Fruit fly (Drosophila melanogaster) whole organism, wandering third instar larva: ENCODE measurements around the gene WDR79.

Experiments
- Abd-B ChIP-seq: fragments of >200 bp; optimal IDR thresholded peaks from 2 replicates; lab custom pipeline; 2017; ENCODE audit warnings: missing biosample characterization, missing genetic modification characterization
- CG32264 ChIP-seq: fragments of 200-800 bp; sonication (Bioruptor generic); optimal IDR thresholded peaks from 2 replicates; lab custom pipeline; 2016; ENCODE audit warnings: missing biosample characterization, missing genetic modification characterization
- CG9705 ChIP-seq: fragments of 200-800 bp; sonication (Bioruptor generic); optimal IDR thresholded peaks from 2 replicates; lab custom pipeline; 2018; ENCODE audit warnings: missing biosample characterization, mild to moderate bottlenecking, missing genetic modification characterization
- CrebA ChIP-seq: fragments of 200-800 bp; sonication (Bioruptor generic); optimal IDR thresholded peaks from 2 replicates; lab custom pipeline; 2016; ENCODE audit warnings: missing biosample characterization, mild to moderate bottlenecking, missing genetic modification characterization, borderline replicate concordance
- Dfd ChIP-seq: fragments of >200 bp; optimal IDR thresholded peaks from 2 replicates; lab custom pipeline; 2017; ENCODE audit warnings: missing biosample characterization, missing genetic modification characterization
- Dif ChIP-seq: fragments of 200-275, 200-300 bp; sonication (Bioruptor generic); optimal IDR thresholded peaks from 2 replicates; lab custom pipeline; 2018; ENCODE audit warnings: missing biosample characterization, missing genetic modification characterization; ENCODE audit not compliant: partially characterized antibody
- GATAd ChIP-seq: sonication (Bioruptor generic); optimal IDR thresholded peaks from 2 replicates; lab custom pipeline; 2016; ENCODE audit warnings: missing biosample characterization, missing genetic modification characterization
- HLH106 ChIP-seq: fragments of 200-800 bp; optimal IDR thresholded peaks from 3 replicates; lab custom pipeline; 2019; ENCODE audit warnings: missing biosample characterization, mild to moderate bottlenecking, missing genetic modification characterization, moderate library complexity
- Hnf4 ChIP-seq: fragments of 200-800 bp; sonication (Bioruptor generic); optimal IDR thresholded peaks from 2 replicates; lab custom pipeline; 2016; ENCODE audit warnings: missing biosample characterization, mild to moderate bottlenecking, missing genetic modification characterization
- Hr83 ChIP-seq: fragments of 200-300 bp; sonication (Bioruptor generic); optimal IDR thresholded peaks from 2 replicates; lab custom pipeline; 2016; ENCODE audit warnings: missing biosample characterization, mild to moderate bottlenecking, missing genetic modification characterization, moderate library complexity; ENCODE audit not compliant: poor library complexity, severe bottlenecking
- Jra ChIP-seq: sonication (Bioruptor generic); optimal IDR thresholded peaks from 2 replicates; lab custom pipeline; 2016; ENCODE audit warnings: missing biosample characterization, missing genetic modification characterization
- Mio ChIP-seq: sonication (Bioruptor generic); optimal IDR thresholded peaks from 2 replicates; lab custom pipeline; 2016; ENCODE audit warnings: missing biosample characterization, missing genetic modification characterization
- Myc ChIP-seq: fragments of >200 bp; optimal IDR thresholded peaks from 2 replicates; lab custom pipeline; 2017
- N ChIP-seq: fragments of >200 bp; optimal IDR thresholded peaks from 2 replicates; lab custom pipeline; 2018; ENCODE audit warnings: missing biosample characterization, missing external identifiers, missing genetic modification characterization
- OdsH ChIP-seq: fragments of 200-800 bp; sonication (Bioruptor generic); optimal IDR thresholded peaks from 2 replicates; lab custom pipeline; 2016; ENCODE audit warnings: missing biosample characterization, mild to moderate bottlenecking, missing genetic modification characterization
- Rel ChIP-seq, 2 experiments: fragments of 200-800 bp; sonication (Bioruptor generic) in 1 of 2; optimal IDR thresholded peaks; 2 replicates in 1 of 2; 3 replicates in 1 of 2; lab custom pipeline; 2016 to 2019; ENCODE audit warnings: mild to moderate bottlenecking in 2 of 2, missing biosample characterization in 2 of 2, missing genetic modification characterization in 2 of 2, moderate library complexity in 1 of 2
- Vsx2 ChIP-seq: fragments of 200-300, 225-300 bp; sonication (Bioruptor generic); optimal IDR thresholded peaks from 2 replicates; lab custom pipeline; 2018; ENCODE audit warnings: missing biosample characterization, missing genetic modification characterization; ENCODE audit not compliant: partially characterized antibody
- br ChIP-seq: fragments of 200-800 bp; sonication (Bioruptor generic); optimal IDR thresholded peaks from 2 replicates; lab custom pipeline; 2016; ENCODE audit warnings: missing biosample characterization, missing genetic modification characterization
- brk ChIP-seq: fragments of 200-800 bp; sonication (Bioruptor generic); optimal IDR thresholded peaks from 2 replicates; lab custom pipeline; 2016; ENCODE audit warnings: missing biosample characterization, mild to moderate bottlenecking, missing genetic modification characterization
- dl ChIP-seq, 2 experiments: fragments of 175-275, 200-275 bp in 1 of 2; fragments of 200-275 bp in 1 of 2; sonication (Bioruptor generic); optimal IDR thresholded peaks; lab custom pipeline; 2018; ENCODE audit warnings: mild to moderate bottlenecking in 2 of 2, missing biosample characterization in 2 of 2, missing genetic modification characterization in 2 of 2, moderate library complexity in 2 of 2; ENCODE audit not compliant: partially characterized antibody in 2 of 2, insufficient read depth in 1 of 2
- dsf ChIP-seq: sonication (Bioruptor generic); optimal IDR thresholded peaks from 2 replicates; lab custom pipeline; 2016; ENCODE audit warnings: missing biosample characterization, missing genetic modification characterization, borderline replicate concordance
- ey ChIP-seq: fragments of 200-800 bp; sonication (Bioruptor generic); optimal IDR thresholded peaks from 2 replicates; lab custom pipeline; 2016; ENCODE audit warnings: missing biosample characterization, missing genetic modification characterization
- foxo ChIP-seq, 2 experiments: fragments of 200-800 bp; sonication (Bioruptor generic); optimal IDR thresholded peaks; 2 replicates in 1 of 2; 3 replicates in 1 of 2; lab custom pipeline; 2016 to 2017; ENCODE audit warnings: missing biosample characterization in 2 of 2, missing genetic modification characterization in 2 of 2
- fru ChIP-seq: fragments of 200-800 bp; sonication (Bioruptor generic); optimal IDR thresholded peaks from 3 replicates; lab custom pipeline; 2016; ENCODE audit warnings: missing biosample characterization, mild to moderate bottlenecking, missing genetic modification characterization
- h ChIP-seq: fragments of 200-800 bp; sonication (Bioruptor generic); optimal IDR thresholded peaks from 3 replicates; lab custom pipeline; 2016; ENCODE audit warnings: missing biosample characterization, mild to moderate bottlenecking, missing genetic modification characterization
- jim ChIP-seq: fragments of 175-275, 200-325 bp; sonication (Bioruptor generic); optimal IDR thresholded peaks from 2 replicates; lab custom pipeline; 2016; ENCODE audit warnings: missing biosample characterization, mild to moderate bottlenecking, missing genetic modification characterization
- lola ChIP-seq: fragments of >200 bp; optimal IDR thresholded peaks from 2 replicates; lab custom pipeline; 2017; ENCODE audit warnings: missing biosample characterization, missing genetic modification characterization
- rgr ChIP-seq: fragments of 200-800 bp; sonication (Bioruptor generic); optimal IDR thresholded peaks from 3 replicates; lab custom pipeline; 2016; ENCODE audit warnings: missing biosample characterization, mild to moderate bottlenecking, missing genetic modification characterization
- sage ChIP-seq: fragments of 200-800 bp; sonication (Bioruptor generic); optimal IDR thresholded peaks from 2 replicates; lab custom pipeline; 2016; ENCODE audit warnings: missing biosample characterization, mild to moderate bottlenecking, missing genetic modification characterization
- sv ChIP-seq: fragments of 200-800 bp; sonication (Bioruptor generic); optimal IDR thresholded peaks from 3 replicates; lab custom pipeline; 2016; ENCODE audit warnings: missing biosample characterization, missing genetic modification characterization
- tai ChIP-seq: sonication (Bioruptor generic); optimal IDR thresholded peaks from 2 replicates; lab custom pipeline; 2016; ENCODE audit warnings: missing biosample characterization, missing genetic modification characterization
- woc ChIP-seq: sonication (Bioruptor generic); optimal IDR thresholded peaks from 2 replicates; lab custom pipeline; 2016; ENCODE audit warnings: missing biosample characterization, mild to moderate bottlenecking, missing genetic modification characterization

The WDR79 gene

dm6 chr2L:6155041-6155440, 27.5 kb upstream of the WDR79 start, which contains the start of gene CG31639:
Gene CG31639 (minus strand): TSS chr2L:6155141.
- no peak for TF ChIP-seq br
- TF ChIP-seq sage (GFP tag; lab: Kevin White, UChicago) = no peak
- no peak for TF ChIP-seq ey (GFP tag; lab: Kevin White, UChicago)
- TF ChIP-seq woc (GFP tag; lab: Kevin White, UChicago) = no peak
- TF ChIP-seq Jra (GFP tag; lab: Kevin White, UChicago) = no peak
- TF ChIP-seq CG32264 (GFP tag; lab: Kevin White, UChicago) = no peak

dm6 chr2L:6151669-6152068, 24.1 kb upstream of the WDR79 start, which contains the start of gene Muc26B:
Gene Muc26B (plus strand): TSS chr2L:6151969.
- no peak for TF ChIP-seq brk (GFP tag; lab: Kevin White, UChicago)
- TF ChIP-seq CG32264 (GFP tag; lab: Kevin White, UChicago) = no peak
- TF ChIP-seq OdsH (GFP tag; lab: Kevin White, UChicago) = no peak
- no peak for TF ChIP-seq tai
- TF ChIP-seq br = no peak
- no peak for TF ChIP-seq Hr83 (GFP tag; lab: Kevin White, UChicago)
- TF ChIP-seq woc (GFP tag; lab: Kevin White, UChicago) = no peak
- no peak for TF ChIP-seq h (GFP tag; lab: Kevin White, UChicago)
- no peak for TF ChIP-seq Dif
- no peak for TF ChIP-seq CrebA (GFP tag; lab: Kevin White, UChicago)
- TF ChIP-seq Mio (GFP tag; lab: Kevin White, UChicago) = no peak
- TF ChIP-seq sage (GFP tag; lab: Kevin White, UChicago) = no peak
- no peak for TF ChIP-seq CG9705
- TF ChIP-seq Jra (GFP tag; lab: Kevin White, UChicago) = no peak
- no peak for TF ChIP-seq HLH106 (tag; lab: Kevin White, UChicago)
- TF ChIP-seq rgr (GFP tag; lab: Kevin White, UChicago) = no peak

DNA sequence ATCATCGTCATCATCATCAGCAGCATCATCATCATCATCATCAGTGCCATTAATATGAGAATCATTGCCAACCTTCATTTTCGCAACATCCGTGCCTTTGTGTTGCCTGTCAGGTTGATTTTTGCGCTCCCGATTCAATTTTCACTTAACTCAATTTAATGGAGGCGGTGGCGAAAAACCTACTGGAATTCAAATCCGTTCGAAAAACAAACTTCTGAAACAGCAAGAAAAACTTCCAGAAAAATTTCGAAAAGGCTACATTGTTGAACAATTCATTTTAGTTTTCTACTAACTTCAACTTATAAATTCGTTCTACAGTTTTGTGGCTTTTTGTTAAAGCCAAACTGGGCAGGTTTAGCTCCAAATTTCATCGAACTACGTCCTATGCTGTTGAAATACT, 11.5 kb upstream of the WDR79 start, which contains the start of gene CG13991:
CG13991 (plus strand) TSS at position 301 of the 400 bp plus-strand sequence.
- no peak for TF ChIP-seq Mio (GFP tag; lab: Kevin White, UChicago)
- no peak for TF ChIP-seq h (GFP tag; lab: Kevin White, UChicago)
- no peak for TF ChIP-seq lola (GFP tag; lab: Kevin White, UChicago)
- no peak for TF ChIP-seq CrebA (GFP tag; lab: Kevin White, UChicago)
- TF ChIP-seq Myc (lab: Kevin White, UChicago) = no peak
- no peak for TF ChIP-seq sage (GFP tag; lab: Kevin White, UChicago)
- TF ChIP-seq sv (GFP tag; lab: Kevin White, UChicago) = no peak
- no peak for TF ChIP-seq N (GFP tag; lab: Kevin White, UChicago)
- no peak for TF ChIP-seq GATAd (GFP tag; lab: Kevin White, UChicago)
- no peak for TF ChIP-seq br
- TF ChIP-seq foxo (GFP tag; optimal IDR thresholded peaks at IDR 0.05; lab: Kevin White, UChicago) = no peak
- no peak for TF ChIP-seq fru (GFP tag; lab: Kevin White, UChicago)
- no peak for TF ChIP-seq CG32264 (GFP tag; lab: Kevin White, UChicago)
- TF ChIP-seq Hnf4 (GFP tag; lab: Kevin White, UChicago) = no peak
- TF ChIP-seq, all 38 proteins: peak for 0

dm6 chr2L:6130522-6131073, 3.0 kb upstream of the WDR79 start, which contains the start of the genes B9d2, tctn and CG9222:
Gene B9d2 (minus strand): TSS chr2L:6130651.
Gene tctn (minus strand): TSS chr2L:6130651.
Gene CG9222 (plus strand): TSS chr2L:6131023.
- TF ChIP-seq jim (GFP tag; lab: Kevin White, UChicago) (no peak), GATAd (GFP tag; lab: Kevin White, UChicago) (no peak), Hr83 (GFP tag; lab: Kevin White, UChicago) (no peak), Dfd (GFP tag; lab: Kevin White, UChicago) (no peak), tai (no peak), foxo (GFP tag; optimal IDR thresholded peaks at IDR 0.05; lab: Kevin White, UChicago) (no peak), Vsx2 (GFP tag; lab: Kevin White, UChicago) (no peak), CrebA (GFP tag; lab: Kevin White, UChicago) (no peak), dl (GFP tag; optimal IDR thresholded peaks at IDR 0.05; lab: Kevin White, UChicago; ENCODE audit: insufficient read depth in 1 of 2, partially characterized antibody in 2 of 2) (no peak), Jra (GFP tag; lab: Kevin White, UChicago) (no peak), sage (GFP tag; lab: Kevin White, UChicago) (no peak), Rel (GFP tag; optimal IDR thresholded peaks at IDR 0.05; lab: Kevin White, UChicago) (no peak), Rel (tag; optimal IDR thresholded peaks at IDR 0.05; lab: Kevin White, UChicago) (no peak), br (no peak), dsf (no peak), Abd-B (GFP tag; lab: Kevin White, UChicago) (no peak), ey (GFP tag; lab: Kevin White, UChicago) (no peak)
